Comparison of ENCODE assay signal across 2 worm cellular contexts in the genomic region with DNA sequence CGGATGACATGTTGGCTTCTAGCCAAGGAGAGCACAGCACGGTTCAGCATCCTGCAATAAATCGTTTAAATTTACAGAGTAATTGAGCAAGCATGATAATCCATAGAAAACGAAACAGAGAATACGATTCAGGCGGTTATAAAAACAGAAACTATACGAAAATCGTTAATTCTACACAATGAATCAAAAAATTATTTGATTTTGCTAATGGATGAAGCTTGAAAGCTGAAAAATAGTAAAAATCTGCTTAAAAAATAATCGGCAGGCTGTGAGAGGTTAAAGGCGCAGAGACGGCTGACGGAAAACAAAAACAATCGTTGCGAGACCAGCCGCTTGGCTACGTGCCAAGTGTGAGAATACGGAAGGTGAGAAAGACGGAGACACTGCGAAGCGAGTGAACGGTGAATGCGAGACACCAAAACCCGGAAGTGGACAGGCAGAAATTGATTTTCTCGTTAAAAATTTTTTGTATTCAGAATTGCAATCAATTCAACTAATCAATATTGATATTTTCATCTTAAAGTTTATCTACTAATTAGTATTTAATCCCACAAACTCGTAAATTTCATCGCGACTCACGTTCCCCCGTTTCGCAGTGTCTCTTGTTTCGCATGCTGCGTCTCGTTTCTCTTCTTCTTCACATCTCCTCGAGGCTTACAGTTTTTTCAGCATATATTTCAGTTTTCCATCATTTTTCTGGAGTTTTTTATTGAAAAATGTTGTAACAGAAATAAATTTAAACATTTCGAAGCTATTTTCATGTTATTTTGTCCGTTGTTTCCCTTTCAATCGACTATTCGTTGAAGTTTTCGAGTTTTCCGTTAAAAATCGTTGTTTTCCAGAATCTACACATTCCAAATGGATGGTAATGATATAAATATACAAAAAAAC.
A peak's percentile ranks its signal among the peaks of the same experiment; 100 is the strongest.
TF ChIP-seq lines count a peak whose summit lies in the region.

A gene (minus strand): TSS at position 51 of the 891 bp plus-strand sequence.
A gene (plus strand): TSS at position 841 of the 891 bp plus-strand sequence.

TF ChIP-seq in whole organism, L1 larva, 84 proteins besides CTCF, POLR2A, EP300 and RAD21 (continued from another document):
- TF ChIP-seq nhr-20 (tag; optimal IDR thresholded peaks at IDR 0.05; lab: Kevin White, UChicago) (peak; percentile 95), lin-35 (GFP tag; optimal IDR thresholded peaks at IDR 0.05; lab: Kevin White, UChicago) (peak; percentile 80 to 87), ztf-4 (tag; optimal IDR thresholded peaks at IDR 0.05; lab: Kevin White, UChicago) (peak; percentile 79), efl-3 (GFP tag; optimal IDR thresholded peaks at IDR 0.05; lab: Kevin White, UChicago) (peak; percentile 15), fos-1 (tag; optimal IDR thresholded peaks at IDR 0.05; lab: Kevin White, UChicago) (peak; percentile 79), hlh-4 (tag; optimal IDR thresholded peaks at IDR 0.05; lab: Kevin White, UChicago) (no peak), unc-86 (tag; optimal IDR thresholded peaks at IDR 0.05; lab: Kevin White, UChicago) (peak; percentile 94), unc-62 (GFP tag; optimal IDR thresholded peaks at IDR 0.05; lab: Kevin White, UChicago) (no peak), nhr-77 (tag; optimal IDR thresholded peaks at IDR 0.05; lab: Kevin White, UChicago) (peak; percentile 68), alr-1 (tag; optimal IDR thresholded peaks at IDR 0.05; lab: Kevin White, UChicago; ENCODE audit: borderline replicate concordance) (no peak), hpl-2 (GFP tag; optimal IDR thresholded peaks at IDR 0.05; lab: Kevin White, UChicago) (peak; percentile 86), aly-2 (tag; optimal IDR thresholded peaks at IDR 0.05; lab: Kevin White, UChicago) (peak; percentile 76), C04F5.9 (tag; optimal IDR thresholded peaks at IDR 0.05; lab: Kevin White, UChicago) (peak; percentile 79), xbp-1 (tag; optimal IDR thresholded peaks at IDR 0.05; lab: Kevin White, UChicago) (peak; percentile 95), efl-1 (optimal IDR thresholded peaks at IDR 0.05; lab: Kevin White, UChicago) (peak; percentile 87 to 91), efl-1 (GFP tag; optimal IDR thresholded peaks at IDR 0.05 in 1 of 2; lab: Kevin White, UChicago) (peak; percentile 68 to 97), tlp-1 (tag; optimal IDR thresholded peaks at IDR 0.05; lab: Kevin White, UChicago) (no peak), ztf-11 (tag; optimal IDR thresholded peaks at IDR 0.05; lab: Kevin White, UChicago) (peak in 1 of 2 experiments; percentile 91), lin-13 (GFP tag; optimal IDR thresholded peaks at IDR 0.05; lab: Kevin White, UChicago) (peak; percentile 86), ceh-90 (tag; optimal IDR thresholded peaks at IDR 0.05; lab: Kevin White, UChicago) (peak; percentile 78), nhr-76 (tag; optimal IDR thresholded peaks at IDR 0.05; lab: Kevin White, UChicago) (no peak), hlh-17 (GFP tag; optimal IDR thresholded peaks at IDR 0.05; lab: Kevin White, UChicago; ENCODE audit: borderline replicate concordance) (no peak), lsy-2 (tag; optimal IDR thresholded peaks at IDR 0.05; lab: Kevin White, UChicago) (peak; percentile 93), nhr-12 (tag; optimal IDR thresholded peaks at IDR 0.05; lab: Kevin White, UChicago) (no peak), nhr-71 (tag; optimal IDR thresholded peaks at IDR 0.05; lab: Kevin White, UChicago) (peak; percentile 98), pqm-1 (tag; optimal IDR thresholded peaks at IDR 0.05; lab: Kevin White, UChicago) (no peak), C34B4.2 (tag; optimal IDR thresholded peaks at IDR 0.05; lab: Kevin White, UChicago) (no peak), pag-3 (tag; optimal IDR thresholded peaks at IDR 0.05; lab: Kevin White, UChicago; ENCODE audit: borderline replicate concordance, insufficient read depth) (no peak), lin-14 (GFP tag; optimal IDR thresholded peaks at IDR 0.05; lab: Kevin White, UChicago) (peak; percentile 95), C16A3.4 (tag; optimal IDR thresholded peaks at IDR 0.05; lab: Kevin White, UChicago) (peak; percentile 80)

TF ChIP-seq in whole organism, young adult, 124 proteins besides CTCF, POLR2A, EP300 and RAD21 (continued from another document):
- TF ChIP-seq egrh-3 (GFP tag; IDR thresholded peaks at IDR 0.05; lab: Robert Waterston, UW), result peak; percentile 72
- TF ChIP-seq ceh-91 (GFP tag; IDR thresholded peaks at IDR 0.05; lab: Robert Waterston, UW), result peak; percentile 86
- peak; percentile 83 for TF ChIP-seq Y95B8A.8 (GFP tag; IDR thresholded peaks at IDR 0.05; lab: Robert Waterston, UW)
- peak; percentile 84 for TF ChIP-seq snpc-3.4 (tag; optimal IDR thresholded peaks at IDR 0.05; lab: Kevin White, UChicago)
- no peak for TF ChIP-seq nfya-2 (GFP tag; IDR thresholded peaks at IDR 0.05; lab: Robert Waterston, UW)
- no peak for TF ChIP-seq pha-4 (tag; optimal IDR thresholded peaks at IDR 0.05; lab: Kevin White, UChicago)
- TF ChIP-seq hlh-26 (GFP tag; conservative IDR thresholded peaks at IDR 0.05; lab: Robert Waterston, UW), result no peak
- TF ChIP-seq lag-1 (GFP tag; IDR thresholded peaks at IDR 0.05; lab: Robert Waterston, UW), result no peak
- TF ChIP-seq ztf-26 (tag; optimal IDR thresholded peaks at IDR 0.05; lab: Kevin White, UChicago), result peak; percentile 81
- TF ChIP-seq repo-1 (tag; optimal IDR thresholded peaks at IDR 0.05; lab: Kevin White, UChicago), result no peak
- TF ChIP-seq Y56A3A.18 (GFP tag; IDR thresholded peaks at IDR 0.05; lab: Robert Waterston, UW), result no peak
- no peak for TF ChIP-seq nhr-27 (tag; optimal IDR thresholded peaks at IDR 0.05; lab: Kevin White, UChicago)
- peak; percentile 44 for TF ChIP-seq ZK185.1 (tag; optimal IDR thresholded peaks at IDR 0.05; lab: Kevin White, UChicago; ENCODE audit: poor library complexity, severe bottlenecking)
- TF ChIP-seq attf-5 (GFP tag; optimal IDR thresholded peaks at IDR 0.05; lab: Kevin White, UChicago), result peak; percentile 98
- peak; percentile 92 for TF ChIP-seq lin-40 (tag; optimal IDR thresholded peaks at IDR 0.05; lab: Kevin White, UChicago)
- TF ChIP-seq hsf-1 (GFP tag; IDR thresholded peaks at IDR 0.05; lab: Robert Waterston, UW), result peak; percentile 75
- TF ChIP-seq snpc-1.3 (tag; optimal IDR thresholded peaks at IDR 0.05; lab: Kevin White, UChicago; ENCODE audit: insufficient read depth), result peak; percentile 50
- no peak for TF ChIP-seq mes-4 (tag; optimal IDR thresholded peaks at IDR 0.05; lab: Kevin White, UChicago)
- no peak for TF ChIP-seq F55B11.4 (tag; optimal IDR thresholded peaks at IDR 0.05; lab: Kevin White, UChicago; ENCODE audit: borderline replicate concordance, insufficient read depth)
- no peak for TF ChIP-seq F39B2.1 (GFP tag; IDR thresholded peaks at IDR 0.05; lab: Robert Waterston, UW)
- TF ChIP-seq B0336.3 (GFP tag; IDR thresholded peaks at IDR 0.05; lab: Robert Waterston, UW), result peak; percentile 89
- TF ChIP-seq rec-8 (tag; optimal IDR thresholded peaks at IDR 0.05; lab: Kevin White, UChicago), result peak in 1 of 2 experiments; percentile 4
- no peak for TF ChIP-seq Y53F4B.3 (GFP tag; IDR thresholded peaks at IDR 0.05; lab: Robert Waterston, UW)
- TF ChIP-seq tbx-9 (tag; optimal IDR thresholded peaks at IDR 0.05; lab: Kevin White, UChicago; ENCODE audit: borderline replicate concordance), result no peak
- peak; percentile 76; the same call in 1 of the 2 replicates for TF ChIP-seq zfh-2 (GFP tag; conservative IDR thresholded peaks at IDR 0.05; lab: Robert Waterston, UW)
- no peak for TF ChIP-seq bed-1 (GFP tag; IDR thresholded peaks at IDR 0.05; lab: Robert Waterston, UW)
- TF ChIP-seq pbrm-1 (GFP tag; IDR thresholded peaks at IDR 0.05; lab: Robert Waterston, UW), result peak; percentile 94
- peak; percentile 68 for TF ChIP-seq nhr-80 (tag; optimal IDR thresholded peaks at IDR 0.05; lab: Kevin White, UChicago)
- TF ChIP-seq hmg-20 (GFP tag; IDR thresholded peaks at IDR 0.05; lab: Robert Waterston, UW), result no peak
- no peak for TF ChIP-seq mel-28 (tag; optimal IDR thresholded peaks at IDR 0.05; lab: Kevin White, UChicago; ENCODE audit: borderline replicate concordance)
- no peak for TF ChIP-seq attf-6 (GFP tag; IDR thresholded peaks at IDR 0.05; lab: Robert Waterston, UW)
- peak; percentile 63 for TF ChIP-seq B0035.1 (tag; optimal IDR thresholded peaks at IDR 0.05; lab: Kevin White, UChicago)
- no peak for TF ChIP-seq F37B4.10 (GFP tag; IDR thresholded peaks at IDR 0.05; lab: Robert Waterston, UW)
- peak; percentile 96 for TF ChIP-seq dox-1 (GFP tag; IDR thresholded peaks at IDR 0.05; lab: Robert Waterston, UW)
- peak; percentile 88 for TF ChIP-seq athp-1 (tag; optimal IDR thresholded peaks at IDR 0.05; lab: Kevin White, UChicago)
- TF ChIP-seq let-607 (tag; optimal IDR thresholded peaks at IDR 0.05; lab: Kevin White, UChicago), result peak; percentile 54 to 81
- peak; percentile 42 for TF ChIP-seq gei-17 (GFP tag; optimal IDR thresholded peaks at IDR 0.05; lab: Kevin White, UChicago)
- peak; percentile 86 for TF ChIP-seq lin-54 (GFP tag; optimal IDR thresholded peaks at IDR 0.05; lab: Kevin White, UChicago)
- no peak for TF ChIP-seq T26A5.8 (tag; optimal IDR thresholded peaks at IDR 0.05; lab: Kevin White, UChicago)
- TF ChIP-seq F52B5.7 (tag; optimal IDR thresholded peaks at IDR 0.05; lab: Kevin White, UChicago), result no peak
- peak; percentile 86 for TF ChIP-seq rcor-1 (GFP tag; IDR thresholded peaks at IDR 0.05; lab: Robert Waterston, UW)
- peak; percentile 28 for TF ChIP-seq ztf-3 (GFP tag; optimal IDR thresholded peaks at IDR 0.05; lab: Kevin White, UChicago)
- 0 out of 2 replicates have a peak, but pooled peaks have one; percentile 23 for TF ChIP-seq sea-2 (GFP tag; IDR thresholded peaks at IDR 0.05; lab: Robert Waterston, UW)
- TF ChIP-seq aptf-2 (GFP tag; conservative IDR thresholded peaks at IDR 0.05; lab: Robert Waterston, UW), result peak; percentile 76
- TF ChIP-seq xnd-1 (tag; optimal IDR thresholded peaks at IDR 0.05; lab: Kevin White, UChicago), result peak; percentile 50
